Worm (Caenorhabditis elegans): ENCODE results near the gene R04B5.11.

ce11 chrV:10103811-10104210 lies 12.8 kb upstream of the R04B5.11 start:
- TF ChIP-seq dao-5 (tag; optimal IDR thresholded peaks at IDR 0.05): no peak
- TF ChIP-seq W03F9.2 (tag; optimal IDR thresholded peaks at IDR 0.05): no peak
- TF ChIP-seq him-1 (tag; optimal IDR thresholded peaks at IDR 0.05): no peak

Measured in whole organism, L4/young adult.